Fruit fly (Drosophila melanogaster): ENCODE data around the gene Atg4a.

Gene Atg4a

DNA sequence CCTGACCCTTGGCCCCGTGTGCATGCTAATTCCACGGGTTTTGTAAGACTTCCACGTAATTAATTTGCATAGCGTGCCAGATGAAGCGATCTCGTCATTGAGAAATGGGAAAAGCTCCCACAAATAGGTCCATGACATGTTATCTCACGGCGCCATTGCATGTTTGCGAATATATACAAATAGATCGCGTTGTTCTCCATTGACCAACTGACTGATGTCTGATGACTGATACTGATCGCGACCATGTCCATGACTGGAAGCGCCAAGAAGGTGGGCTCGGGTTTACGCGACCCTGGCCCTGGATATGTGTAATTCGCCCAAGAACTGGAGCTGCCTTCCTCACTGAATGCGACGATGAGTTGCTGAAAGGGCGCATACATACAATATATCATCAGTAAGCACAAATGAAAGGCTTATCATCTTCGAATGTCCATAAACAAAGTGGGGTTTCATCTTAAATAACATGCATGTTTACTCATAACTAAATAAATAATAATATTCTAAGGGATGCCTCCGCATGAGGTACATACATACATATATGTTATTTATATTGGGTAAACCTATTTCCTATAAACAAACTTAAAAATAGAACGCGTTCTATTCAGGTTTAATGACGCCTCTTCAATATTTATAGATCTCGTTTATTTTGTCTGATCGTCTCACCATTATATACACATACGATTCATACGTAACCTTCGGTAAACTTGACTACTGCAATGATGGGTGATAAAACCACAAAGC, 42.5 kb downstream of the Atg4a start (continued):
- TF ChIP-seq pnt (GFP tag; optimal IDR thresholded peaks at IDR 0.05) (no peak), gem (tag; optimal IDR thresholded peaks at IDR 0.05) (peak; percentile 72), CG5245 (GFP tag; optimal IDR thresholded peaks at IDR 0.05) (peak; percentile 21), z (GFP tag; IDR thresholded peaks at IDR 0.05) (0 out of 3 replicates have a peak, but pooled peaks have one; percentile 40), ase (GFP tag; IDR thresholded peaks at IDR 0.05) (no peak), so (GFP tag; IDR thresholded peaks at IDR 0.05) (no peak), Nf-YA (GFP tag; IDR thresholded peaks at IDR 0.05) (no peak), Atf6 (GFP tag; IDR thresholded peaks at IDR 0.05) (no peak), CG9609 (GFP tag; optimal IDR thresholded peaks at IDR 0.05) (no peak), CG11247 (GFP tag; IDR thresholded peaks at IDR 0.05) (no peak), Fer3 (tag; optimal IDR thresholded peaks at IDR 0.05) (peak; percentile 30), psq (GFP tag; optimal IDR thresholded peaks at IDR 0.05) (no peak), row (GFP tag; IDR thresholded peaks at IDR 0.05) (no peak), CG7786 (GFP tag; optimal IDR thresholded peaks at IDR 0.05) (no peak), Hmx (GFP tag; optimal IDR thresholded peaks at IDR 0.05) (no peak), CG34422 (GFP tag; IDR thresholded peaks at IDR 0.05) (no peak), CG4424 (GFP tag; optimal IDR thresholded peaks at IDR 0.05) (peak; percentile 11), kay (GFP tag; optimal IDR thresholded peaks at IDR 0.05) (no peak), CG4820 (GFP tag; optimal IDR thresholded peaks at IDR 0.05) (peak; percentile 40), al (GFP tag; IDR thresholded peaks at IDR 0.05) (no peak), jing (GFP tag; optimal IDR thresholded peaks at IDR 0.05) (no peak), exex (tag; optimal IDR thresholded peaks at IDR 0.05) (peak; percentile 14), zfh2 (GFP tag; optimal IDR thresholded peaks at IDR 0.05) (no peak), vnd (GFP tag; IDR thresholded peaks at IDR 0.05; ENCODE audit: partially characterized antibody) (no peak), gcm (GFP tag; optimal IDR thresholded peaks at IDR 0.05) (peak; percentile 55), CG10565 (GFP tag; optimal IDR thresholded peaks at IDR 0.05) (no peak), CG8944 (GFP tag; optimal IDR thresholded peaks at IDR 0.05) (no peak), CG9932 (GFP tag; IDR thresholded peaks at IDR 0.05) (no peak), sr (GFP tag; IDR thresholded peaks at IDR 0.05) (no peak), CG18599 (GFP tag; optimal IDR thresholded peaks at IDR 0.05) (no peak), Max (GFP tag; optimal IDR thresholded peaks at IDR 0.05) (peak; percentile 47), cas (GFP tag; IDR thresholded peaks at IDR 0.05) (no peak), Dek (tag; optimal IDR thresholded peaks at IDR 0.05) (no peak), H2.0 (GFP tag; IDR thresholded peaks at IDR 0.05) (0 out of 2 replicates have a peak, but pooled peaks have one; percentile 16), grau (tag; optimal IDR thresholded peaks at IDR 0.05) (peak; percentile 28), p53 (GFP tag; optimal IDR thresholded peaks at IDR 0.05) (no peak), gce (GFP tag; IDR thresholded peaks at IDR 0.05) (no peak), kah (GFP tag; optimal IDR thresholded peaks at IDR 0.05) (no peak), CHES-1-like (GFP tag; optimal IDR thresholded peaks at IDR 0.05) (no peak), ftz-f1 (GFP tag; optimal IDR thresholded peaks at IDR 0.05) (no peak), HLH3B (GFP tag; IDR thresholded peaks at IDR 0.05) (no peak), CG13894 (tag; optimal IDR thresholded peaks at IDR 0.05) (peak; percentile 34), Bdp1 (GFP tag; optimal IDR thresholded peaks at IDR 0.05) (no peak), Nf-YC (tag; optimal IDR thresholded peaks at IDR 0.05) (no peak), wdn (GFP tag; IDR thresholded peaks at IDR 0.05) (no peak), Aef1 (GFP tag; IDR thresholded peaks at IDR 0.05) (no peak), yki (optimal IDR thresholded peaks at IDR 0.05) (no peak), CG9797 (GFP tag; optimal IDR thresholded peaks at IDR 0.05) (no peak), CG13296 (GFP tag; optimal IDR thresholded peaks at IDR 0.05) (no peak), E2f2 (GFP tag; IDR thresholded peaks at IDR 0.05) (no peak), CG18476 (GFP tag; optimal IDR thresholded peaks at IDR 0.05) (peak; percentile 29), MBD-R2 (GFP tag; IDR thresholded peaks at IDR 0.05) (no peak)

Data from whole organism, embryonic.